Fruit fly (Drosophila melanogaster): ENCODE measurements around the gene CG13950.

The CG13950 gene

dm6 chr2L:892461-892860, 32.5 kb downstream of the CG13950 start (continued):
- TF ChIP-seq Elba2 (GFP tag; optimal IDR thresholded peaks at IDR 0.05) = no peak
- TF ChIP-seq CG17328 (GFP tag; IDR thresholded peaks at IDR 0.05) = 0 out of 2 replicates have a peak, but pooled peaks have one; percentile 14
- no peak for TF ChIP-seq CG7963 (GFP tag; IDR thresholded peaks at IDR 0.05; ENCODE audit: partially characterized antibody)
- TF ChIP-seq pan (optimal IDR thresholded peaks at IDR 0.05) = no peak
- TF ChIP-seq pan (GFP tag; optimal IDR thresholded peaks at IDR 0.05 in 1 of 2, IDR thresholded peaks at IDR 0.05 in 1 of 2) = no peak
- TF ChIP-seq Six4 (GFP tag; optimal IDR thresholded peaks at IDR 0.05) = no peak
- TF ChIP-seq ind (GFP tag; optimal IDR thresholded peaks at IDR 0.05) = peak; percentile 47
- TF ChIP-seq CG3726 (GFP tag; IDR thresholded peaks at IDR 0.05) = no peak
- TF ChIP-seq CG11560 (tag; IDR thresholded peaks at IDR 0.05) = no peak
- TF ChIP-seq MESR4 (GFP tag; optimal IDR thresholded peaks at IDR 0.05) = no peak
- TF ChIP-seq row (GFP tag; IDR thresholded peaks at IDR 0.05) = peak; percentile 51; the same call in 2 of the 3 replicates
- no peak for TF ChIP-seq wek (GFP tag; optimal IDR thresholded peaks at IDR 0.05)
- no peak for TF ChIP-seq ken (GFP tag; IDR thresholded peaks at IDR 0.05)
- no peak for TF ChIP-seq CG14860 (GFP tag; IDR thresholded peaks at IDR 0.05; ENCODE audit: partially characterized antibody)
- no peak for TF ChIP-seq eyg (GFP tag; optimal IDR thresholded peaks at IDR 0.05)
- 0 out of 2 replicates have a peak, but pooled peaks have one; percentile 9 for TF ChIP-seq NFAT (GFP tag; IDR thresholded peaks at IDR 0.05)
- peak; percentile 22 for TF ChIP-seq CG17829 (tag; optimal IDR thresholded peaks at IDR 0.05)
- TF ChIP-seq CG18764 (GFP tag; optimal IDR thresholded peaks at IDR 0.05) = no peak
- TF ChIP-seq maf-S (GFP tag; optimal IDR thresholded peaks at IDR 0.05) = peak; percentile 8
- TF ChIP-seq Drgx (GFP tag; IDR thresholded peaks at IDR 0.05) = no peak
- no peak for TF ChIP-seq Scr (GFP tag; IDR thresholded peaks at IDR 0.05; ENCODE audit: partially characterized antibody)
- no peak for TF ChIP-seq pzg (GFP tag; optimal IDR thresholded peaks at IDR 0.05)
- TF ChIP-seq danr (GFP tag; IDR thresholded peaks at IDR 0.05) = no peak
- TF ChIP-seq cwo (GFP tag; optimal IDR thresholded peaks at IDR 0.05) = peak; percentile 25
- peak; percentile 39; the same call in 1 of the 2 replicates for TF ChIP-seq sisA (GFP tag; IDR thresholded peaks at IDR 0.05)
- TF ChIP-seq MTF-1 (GFP tag; optimal IDR thresholded peaks at IDR 0.05; ENCODE audit: borderline replicate concordance) = no peak
- no peak for TF ChIP-seq CG16815 (GFP tag; optimal IDR thresholded peaks at IDR 0.05)
- peak; percentile 32 for TF ChIP-seq ATbp (GFP tag; optimal IDR thresholded peaks at IDR 0.05)
- no peak for TF ChIP-seq TFAM (GFP tag; optimal IDR thresholded peaks at IDR 0.05)
- no peak for TF ChIP-seq CG8478 (optimal IDR thresholded peaks at IDR 0.05)
- TF ChIP-seq Lpt (GFP tag; optimal IDR thresholded peaks at IDR 0.05) = no peak
- no peak for TF ChIP-seq CG8281 (tag; optimal IDR thresholded peaks at IDR 0.05)
- no peak for TF ChIP-seq HmgD (GFP tag; optimal IDR thresholded peaks at IDR 0.05)
- no peak for TF ChIP-seq CG12104 (GFP tag; optimal IDR thresholded peaks at IDR 0.05)
- no peak for TF ChIP-seq CG10462 (GFP tag; optimal IDR thresholded peaks at IDR 0.05)
- no peak for TF ChIP-seq nerfin-1 (tag; optimal IDR thresholded peaks at IDR 0.05)
- no peak for TF ChIP-seq CG10543 (GFP tag; optimal IDR thresholded peaks at IDR 0.05)
- TF ChIP-seq CG15601 (tag; optimal IDR thresholded peaks at IDR 0.05) = no peak
- no peak for TF ChIP-seq ssp (GFP tag; IDR thresholded peaks at IDR 0.05)
- TF ChIP-seq fd102C (GFP tag; optimal IDR thresholded peaks at IDR 0.05) = no peak
- no peak for TF ChIP-seq tna (GFP tag; IDR thresholded peaks at IDR 0.05; ENCODE audit: partially characterized antibody)
- TF ChIP-seq CG5180 (GFP tag; optimal IDR thresholded peaks at IDR 0.05) = no peak
- TF ChIP-seq MBD-R2 (GFP tag; IDR thresholded peaks at IDR 0.05) = no peak
- peak; percentile 53 for TF ChIP-seq Sox102F (GFP tag; optimal IDR thresholded peaks at IDR 0.05)
- TF ChIP-seq fd3F (GFP tag; optimal IDR thresholded peaks at IDR 0.05) = no peak
- TF ChIP-seq D (optimal IDR thresholded peaks at IDR 0.05) = no peak
- TF ChIP-seq D (GFP tag; optimal IDR thresholded peaks at IDR 0.05) = no peak
- no peak for TF ChIP-seq CrebB (tag; optimal IDR thresholded peaks at IDR 0.05)
- TF ChIP-seq CG17912 (GFP tag; optimal IDR thresholded peaks at IDR 0.05) = no peak
- TF ChIP-seq CG11504 (tag; optimal IDR thresholded peaks at IDR 0.05) = peak; percentile 64
- no peak for TF ChIP-seq H2.0 (GFP tag; IDR thresholded peaks at IDR 0.05)
- TF ChIP-seq ash1 (GFP tag; optimal IDR thresholded peaks at IDR 0.05) = no peak

Data from whole organism, embryonic.